Worm (Caenorhabditis elegans): ENCODE results near the gene C50E3.5.

- no peak for TF ChIP-seq ceh-58 (GFP tag; IDR thresholded peaks at IDR 0.05)
- TF ChIP-seq ztf-3 (GFP tag; optimal IDR thresholded peaks at IDR 0.05): no peak
- no peak for TF ChIP-seq lin-26 (GFP tag; IDR thresholded peaks at IDR 0.05)
- TF ChIP-seq sea-2 (GFP tag; IDR thresholded peaks at IDR 0.05): no peak
- no peak for TF ChIP-seq unc-62 (GFP tag; optimal IDR thresholded peaks at IDR 0.05)
- TF ChIP-seq B0261.1 (tag; optimal IDR thresholded peaks at IDR 0.05): no peak
- TF ChIP-seq snpc-4 (GFP tag; optimal IDR thresholded peaks at IDR 0.05): no peak
- TF ChIP-seq snpc-4 (tag; optimal IDR thresholded peaks at IDR 0.05): no peak
- TF ChIP-seq F49E8.2 (tag; optimal IDR thresholded peaks at IDR 0.05; ENCODE audit: insufficient read depth): no peak
- no peak for TF ChIP-seq ztf-28 (GFP tag; IDR thresholded peaks at IDR 0.05)
- TF ChIP-seq ama-1 (optimal IDR thresholded peaks at IDR 0.05): no peak
- no peak for TF ChIP-seq ama-1 (GFP tag; optimal IDR thresholded peaks at IDR 0.05)
- TF ChIP-seq athp-1 (tag; optimal IDR thresholded peaks at IDR 0.05): no peak
- TF ChIP-seq hmg-20 (GFP tag; IDR thresholded peaks at IDR 0.05): no peak
- no peak for TF ChIP-seq unc-130 (GFP tag; optimal IDR thresholded peaks at IDR 0.05)
- no peak for TF ChIP-seq C17E4.6 (GFP tag; IDR thresholded peaks at IDR 0.05)
Measured at ce11 chrV:7600149-7600548, 12.4 kb downstream of the C50E3.5 start, which contains the start of gene C50E3.9.

Measured in whole organism, young adult.